Worm (Caenorhabditis elegans) whole organism, L2 larva: ENCODE results near the gene zzz-1.

Experiments used
- F13H6.1 ChIP-seq: sonication (generic microtip); optimal IDR thresholded peaks from 2 replicates; lab custom pipeline; 2016; ENCODE audit warnings: missing genetic modification characterization, missing compliant biosample characterization
- Y55F3AM.14 ChIP-seq: fragments of 200-800 bp; sonication (Bioruptor generic); optimal IDR thresholded peaks from 2 replicates; lab custom pipeline; 2018; ENCODE audit warnings: mild to moderate bottlenecking, missing genetic modification characterization, missing compliant biosample characterization
- aly-2 ChIP-seq: fragments of 150-350 bp; optimal IDR thresholded peaks from 2 replicates; lab custom pipeline; 2014; ENCODE audit warnings: missing biosample characterization, missing genetic modification characterization
- ama-1 ChIP-seq: fragments of 150-350 bp; optimal IDR thresholded peaks from 2 replicates; lab custom pipeline; 2018; ENCODE audit warnings: inconsistent platforms
- egl-27 ChIP-seq: sonication (generic microtip); optimal IDR thresholded peaks from 3 replicates; lab custom pipeline; 2017; ENCODE audit warnings: missing biosample characterization, missing genetic modification reagents, missing genetic modification characterization
- fos-1 ChIP-seq: fragments of 150-350 bp; optimal IDR thresholded peaks from 2 replicates; lab custom pipeline; 2014; ENCODE audit warnings: missing biosample characterization, missing genetic modification characterization
- lin-13 ChIP-seq: fragments of 150-350 bp; optimal IDR thresholded peaks from 2 replicates; lab custom pipeline; 2014; ENCODE audit warnings: missing biosample characterization, missing genetic modification reagents, missing genetic modification characterization
- mab-5 ChIP-seq: fragments of 150-350 bp; optimal IDR thresholded peaks from 2 replicates; lab custom pipeline; 2014; ENCODE audit warnings: missing biosample characterization, missing genetic modification characterization
- nhr-10 ChIP-seq: sonication (generic microtip); optimal IDR thresholded peaks from 2 replicates; lab custom pipeline; 2017; ENCODE audit warnings: missing biosample characterization, missing genetic modification characterization
- zag-1 ChIP-seq: fragments of 150-350 bp; optimal IDR thresholded peaks from 2 replicates; lab custom pipeline; 2014; ENCODE audit warnings: missing biosample characterization, missing genetic modification characterization
- ztf-11 ChIP-seq: sonication (generic microtip); optimal IDR thresholded peaks from 2 replicates; lab custom pipeline; 2017; ENCODE audit warnings: missing biosample characterization, missing genetic modification characterization

- TF ChIP-seq lin-13 (no peak), nhr-10 (tag; lab: Kevin White, UChicago) (no peak), aly-2 (tag; lab: Kevin White, UChicago) (no peak), ztf-11 (tag; lab: Kevin White, UChicago) (no peak), zag-1 (tag; lab: Kevin White, UChicago) (no peak), F13H6.1 (no peak), Y55F3AM.14 (no peak), egl-27 (tag; lab: Kevin White, UChicago) (no peak), fos-1 (tag; lab: Kevin White, UChicago) (no peak), ama-1 (lab: Kevin White, UChicago) (no peak), mab-5 (no peak)
Observed at ce11 chrV:10921747-10922146, 12.8 kb upstream of the zzz-1 start, which contains the start of gene nas-31.
